Fruit fly (Drosophila melanogaster) S2 (cell line): ENCODE measurements around the gene serp.

Experiments
- CG8478 ChIP-seq: fragments of >200 bp; optimal IDR thresholded peaks from 2 replicates; lab custom pipeline; 2018
- CTCF ChIP-seq, 2 experiments: fragments of >200 bp; optimal IDR thresholded peaks; 2 replicates each; lab custom pipeline; 2018

DNA sequence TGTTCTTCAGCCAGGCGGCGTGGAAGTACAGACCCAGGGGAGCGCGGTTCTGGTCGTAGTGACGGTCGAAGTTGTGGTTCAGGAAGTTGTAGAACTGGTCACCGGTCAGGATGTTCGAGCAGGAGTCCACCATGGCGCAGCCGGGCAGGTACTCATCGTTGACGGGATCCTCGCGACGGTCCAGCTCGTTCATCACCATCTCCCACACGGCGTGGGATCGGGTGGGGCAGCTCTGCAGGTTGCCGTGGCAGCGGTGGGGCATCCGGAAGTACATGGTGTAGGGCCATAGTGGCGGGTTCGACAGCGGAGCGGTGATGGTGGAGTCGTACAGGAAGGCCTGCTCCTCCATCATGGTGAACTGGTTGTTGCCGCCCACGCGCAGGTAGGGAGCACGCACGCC, 6.2 kb downstream of the serp start:
- TF ChIP-seq CG8478 (lab: Kevin White, UChicago) (no peak), CTCF (optimal IDR thresholded peaks at IDR 0.05; lab: Kevin White, UChicago) (no peak)
